Worm (Caenorhabditis elegans) whole organism, L2 larva: Measurements from ENCODE around the gene gba-1.
"Not testable (repeated sequence)": the region's sequence is repeated elsewhere in the genome, so short reads cannot be mapped to it uniquely, and the experiment has no call there.

Experiments
- Y55F3AM.14 ChIP-seq: fragments of 200-800 bp; sonication (Bioruptor generic); optimal IDR thresholded peaks from 2 replicates; lab custom pipeline; 2018; ENCODE audit warnings: mild to moderate bottlenecking, missing genetic modification characterization, missing compliant biosample characterization
- elt-1 ChIP-seq: fragments of 150-350 bp; optimal IDR thresholded peaks from 2 replicates; lab custom pipeline; 2014; ENCODE audit warnings: missing biosample characterization, missing genetic modification characterization
- elt-3 ChIP-seq: sonication (generic microtip); optimal IDR thresholded peaks from 2 replicates; lab custom pipeline; 2017; ENCODE audit warnings: missing biosample characterization, missing genetic modification characterization
- fos-1 ChIP-seq: fragments of 150-350 bp; optimal IDR thresholded peaks from 2 replicates; lab custom pipeline; 2014; ENCODE audit warnings: missing biosample characterization, missing genetic modification characterization
- gmeb-1 ChIP-seq: fragments of 150-350 bp; optimal IDR thresholded peaks from 2 replicates; lab custom pipeline; 2014; ENCODE audit warnings: missing biosample characterization, missing genetic modification characterization
- lin-13 ChIP-seq: fragments of 150-350 bp; optimal IDR thresholded peaks from 2 replicates; lab custom pipeline; 2014; ENCODE audit warnings: missing biosample characterization, missing genetic modification reagents, missing genetic modification characterization
- nhr-23 ChIP-seq: fragments of 150-350 bp; optimal IDR thresholded peaks from 2 replicates; lab custom pipeline; 2014; ENCODE audit warnings: missing biosample characterization, missing genetic modification reagents, missing genetic modification characterization
- nhr-237 ChIP-seq: fragments of 150-350 bp; optimal IDR thresholded peaks from 2 replicates; lab custom pipeline; 2014; ENCODE audit warnings: missing biosample characterization, missing genetic modification characterization
- nhr-77 ChIP-seq: fragments of 150-350 bp; optimal IDR thresholded peaks from 2 replicates; lab custom pipeline; 2014; ENCODE audit warnings: missing biosample characterization, missing genetic modification characterization
- peb-1 ChIP-seq: fragments of 150-350 bp; optimal IDR thresholded peaks from 2 replicates; lab custom pipeline; 2014; ENCODE audit warnings: missing biosample characterization, missing genetic modification characterization
- snpc-4 ChIP-seq: fragments of 150-350 bp; optimal IDR thresholded peaks from 2 replicates; lab custom pipeline; 2014; ENCODE audit warnings: missing biosample characterization, missing genetic modification characterization
- zag-1 ChIP-seq: fragments of 150-350 bp; optimal IDR thresholded peaks from 2 replicates; lab custom pipeline; 2014; ENCODE audit warnings: missing biosample characterization, missing genetic modification characterization
- ztf-4 ChIP-seq: fragments of 150-350 bp; optimal IDR thresholded peaks from 2 replicates; lab custom pipeline; 2014; ENCODE audit warnings: missing biosample characterization, missing genetic modification characterization

DNA sequence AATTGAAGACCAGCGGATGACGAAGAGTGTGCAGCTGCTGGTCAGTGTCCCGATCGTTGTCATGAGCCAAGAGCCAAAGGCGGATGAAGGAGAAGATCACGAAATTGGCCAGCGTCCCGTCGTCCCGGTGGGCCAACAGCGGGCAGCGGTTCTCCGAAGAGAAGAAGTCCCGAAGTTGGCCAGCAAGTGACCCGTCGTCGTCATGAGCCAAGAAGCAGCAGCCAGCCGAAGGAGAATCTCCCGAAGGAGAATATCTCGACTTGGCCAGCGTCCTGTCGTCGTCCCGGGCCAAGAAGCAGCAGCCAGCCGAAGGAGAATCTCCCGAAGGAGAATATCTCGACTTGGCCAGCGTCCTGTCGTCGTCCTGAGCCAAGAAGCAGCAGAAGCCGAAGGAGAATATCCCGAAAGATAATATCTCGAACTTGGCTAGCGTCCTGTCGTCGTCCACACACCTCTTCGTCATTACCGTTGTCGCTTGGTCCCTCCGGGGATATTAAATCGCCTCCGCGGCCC lies 13.1 kb upstream of the gba-1 start, which contains the start of gene C33C12.11:
- not testable (repeated sequence) for TF ChIP-seq snpc-4; zag-1 (tag; lab: Kevin White, UChicago); nhr-237 (tag; lab: Kevin White, UChicago); nhr-23 (tag; lab: Kevin White, UChicago); ztf-4; lin-13 (GFP tag; lab: Kevin White, UChicago); elt-3 (tag; lab: Kevin White, UChicago); elt-1; gmeb-1 (tag; lab: Kevin White, UChicago); Y55F3AM.14 (GFP tag; lab: Kevin White, UChicago); fos-1 (tag; lab: Kevin White, UChicago); peb-1; nhr-77 (tag; lab: Kevin White, UChicago)
